Fruit fly (Drosophila melanogaster) whole organism, wandering third instar larva: ENCODE data around the gene PpD3.

Experiments used
- Abd-B ChIP-seq: fragments of >200 bp; optimal IDR thresholded peaks from 2 replicates; lab custom pipeline; 2017; ENCODE audit warnings: missing biosample characterization, missing genetic modification characterization
- CG32264 ChIP-seq: fragments of 200-800 bp; sonication (Bioruptor generic); optimal IDR thresholded peaks from 2 replicates; lab custom pipeline; 2016; ENCODE audit warnings: missing biosample characterization, missing genetic modification characterization
- CG9705 ChIP-seq: fragments of 200-800 bp; sonication (Bioruptor generic); optimal IDR thresholded peaks from 2 replicates; lab custom pipeline; 2018; ENCODE audit warnings: missing biosample characterization, mild to moderate bottlenecking, missing genetic modification characterization
- Dfd ChIP-seq: fragments of >200 bp; optimal IDR thresholded peaks from 2 replicates; lab custom pipeline; 2017; ENCODE audit warnings: missing biosample characterization, missing genetic modification characterization
- Dif ChIP-seq: fragments of 200-275, 200-300 bp; sonication (Bioruptor generic); optimal IDR thresholded peaks from 2 replicates; lab custom pipeline; 2018; ENCODE audit warnings: missing biosample characterization, missing genetic modification characterization; ENCODE audit not compliant: partially characterized antibody
- GATAd ChIP-seq: sonication (Bioruptor generic); optimal IDR thresholded peaks from 2 replicates; lab custom pipeline; 2016; ENCODE audit warnings: missing biosample characterization, missing genetic modification characterization
- HLH106 ChIP-seq: fragments of 200-800 bp; optimal IDR thresholded peaks from 3 replicates; lab custom pipeline; 2019; ENCODE audit warnings: missing biosample characterization, mild to moderate bottlenecking, missing genetic modification characterization, moderate library complexity
- Hnf4 ChIP-seq: fragments of 200-800 bp; sonication (Bioruptor generic); optimal IDR thresholded peaks from 2 replicates; lab custom pipeline; 2016; ENCODE audit warnings: missing biosample characterization, mild to moderate bottlenecking, missing genetic modification characterization
- Hr83 ChIP-seq: fragments of 200-300 bp; sonication (Bioruptor generic); optimal IDR thresholded peaks from 2 replicates; lab custom pipeline; 2016; ENCODE audit warnings: missing biosample characterization, mild to moderate bottlenecking, missing genetic modification characterization, moderate library complexity; ENCODE audit not compliant: poor library complexity, severe bottlenecking
- Jra ChIP-seq: sonication (Bioruptor generic); optimal IDR thresholded peaks from 2 replicates; lab custom pipeline; 2016; ENCODE audit warnings: missing biosample characterization, missing genetic modification characterization
- Mio ChIP-seq: sonication (Bioruptor generic); optimal IDR thresholded peaks from 2 replicates; lab custom pipeline; 2016; ENCODE audit warnings: missing biosample characterization, missing genetic modification characterization
- Myc ChIP-seq: fragments of >200 bp; optimal IDR thresholded peaks from 2 replicates; lab custom pipeline; 2017
- N ChIP-seq: fragments of >200 bp; optimal IDR thresholded peaks from 2 replicates; lab custom pipeline; 2018; ENCODE audit warnings: missing biosample characterization, missing external identifiers, missing genetic modification characterization
- OdsH ChIP-seq: fragments of 200-800 bp; sonication (Bioruptor generic); optimal IDR thresholded peaks from 2 replicates; lab custom pipeline; 2016; ENCODE audit warnings: missing biosample characterization, mild to moderate bottlenecking, missing genetic modification characterization
- Rel ChIP-seq, 2 experiments: fragments of 200-800 bp; sonication (Bioruptor generic) in 1 of 2; optimal IDR thresholded peaks; 2 replicates in 1 of 2; 3 replicates in 1 of 2; lab custom pipeline; 2016 to 2019; ENCODE audit warnings: mild to moderate bottlenecking in 2 of 2, missing biosample characterization in 2 of 2, missing genetic modification characterization in 2 of 2, moderate library complexity in 1 of 2
- Vsx2 ChIP-seq: fragments of 200-300, 225-300 bp; sonication (Bioruptor generic); optimal IDR thresholded peaks from 2 replicates; lab custom pipeline; 2018; ENCODE audit warnings: missing biosample characterization, missing genetic modification characterization; ENCODE audit not compliant: partially characterized antibody
- br ChIP-seq: fragments of 200-800 bp; sonication (Bioruptor generic); optimal IDR thresholded peaks from 2 replicates; lab custom pipeline; 2016; ENCODE audit warnings: missing biosample characterization, missing genetic modification characterization
- ey ChIP-seq: fragments of 200-800 bp; sonication (Bioruptor generic); optimal IDR thresholded peaks from 2 replicates; lab custom pipeline; 2016; ENCODE audit warnings: missing biosample characterization, missing genetic modification characterization
- foxo ChIP-seq, 2 experiments: fragments of 200-800 bp; sonication (Bioruptor generic); optimal IDR thresholded peaks; 2 replicates in 1 of 2; 3 replicates in 1 of 2; lab custom pipeline; 2016 to 2017; ENCODE audit warnings: missing biosample characterization in 2 of 2, missing genetic modification characterization in 2 of 2
- h ChIP-seq: fragments of 200-800 bp; sonication (Bioruptor generic); optimal IDR thresholded peaks from 3 replicates; lab custom pipeline; 2016; ENCODE audit warnings: missing biosample characterization, mild to moderate bottlenecking, missing genetic modification characterization
- rgr ChIP-seq: fragments of 200-800 bp; sonication (Bioruptor generic); optimal IDR thresholded peaks from 3 replicates; lab custom pipeline; 2016; ENCODE audit warnings: missing biosample characterization, mild to moderate bottlenecking, missing genetic modification characterization
- sage ChIP-seq: fragments of 200-800 bp; sonication (Bioruptor generic); optimal IDR thresholded peaks from 2 replicates; lab custom pipeline; 2016; ENCODE audit warnings: missing biosample characterization, mild to moderate bottlenecking, missing genetic modification characterization
- sv ChIP-seq: fragments of 200-800 bp; sonication (Bioruptor generic); optimal IDR thresholded peaks from 3 replicates; lab custom pipeline; 2016; ENCODE audit warnings: missing biosample characterization, missing genetic modification characterization
- tai ChIP-seq: sonication (Bioruptor generic); optimal IDR thresholded peaks from 2 replicates; lab custom pipeline; 2016; ENCODE audit warnings: missing biosample characterization, missing genetic modification characterization
- usp ChIP-seq: fragments of >200 bp; optimal IDR thresholded peaks from 2 replicates; lab custom pipeline; 2017; ENCODE audit warnings: missing biosample characterization, missing genetic modification characterization
- woc ChIP-seq: sonication (Bioruptor generic); optimal IDR thresholded peaks from 2 replicates; lab custom pipeline; 2016; ENCODE audit warnings: missing biosample characterization, mild to moderate bottlenecking, missing genetic modification characterization

PpD3 gene

dm6 chr3R:9705008-9705628 is 42.6 kb upstream of the PpD3 start, which contains the start of gene Unc-115a (continued):
- TF ChIP-seq Hnf4 (GFP tag; lab: Kevin White, UChicago): no peak

dm6 chr3R:9710228-9710627 is 37.4 kb upstream of the PpD3 start:
- TF ChIP-seq ey (GFP tag; lab: Kevin White, UChicago) (no peak), woc (GFP tag; lab: Kevin White, UChicago) (no peak), tai (no peak), Dif (GFP tag; lab: Kevin White, UChicago) (no peak), rgr (no peak), sage (no peak), CG32264 (GFP tag; lab: Kevin White, UChicago) (no peak), HLH106 (tag; lab: Kevin White, UChicago) (no peak), usp (GFP tag; lab: Kevin White, UChicago) (no peak), Myc (lab: Kevin White, UChicago) (no peak), Jra (GFP tag; lab: Kevin White, UChicago) (no peak), Vsx2 (GFP tag; lab: Kevin White, UChicago) (no peak), br (GFP tag; lab: Kevin White, UChicago) (no peak), Rel (GFP tag; optimal IDR thresholded peaks at IDR 0.05; lab: Kevin White, UChicago) (no peak), Rel (tag; optimal IDR thresholded peaks at IDR 0.05; lab: Kevin White, UChicago) (no peak), Dfd (GFP tag; lab: Kevin White, UChicago) (no peak)

dm6 chr3R:9710886-9711285 is 36.8 kb upstream of the PpD3 start, which contains the start of the genes trbd and dmt:
TSS of gene trbd (minus strand) at chr3R:9711037.
TSS of gene dmt (plus strand) at chr3R:9711142.
- TF ChIP-seq h (GFP tag; lab: Kevin White, UChicago) (no peak), Rel (GFP tag; optimal IDR thresholded peaks at IDR 0.05; lab: Kevin White, UChicago) (no peak), Rel (tag; optimal IDR thresholded peaks at IDR 0.05; lab: Kevin White, UChicago) (peak; percentile 93), tai (no peak), CG32264 (GFP tag; lab: Kevin White, UChicago) (no peak), Hr83 (GFP tag; lab: Kevin White, UChicago) (peak; percentile 71), Abd-B (no peak), Vsx2 (GFP tag; lab: Kevin White, UChicago) (peak; percentile 100), sv (peak; percentile 37), ey (GFP tag; lab: Kevin White, UChicago) (no peak), CG9705 (GFP tag; lab: Kevin White, UChicago) (peak; percentile 33), br (GFP tag; lab: Kevin White, UChicago) (no peak), GATAd (GFP tag; lab: Kevin White, UChicago) (no peak), OdsH (peak; percentile 50)

DNA sequence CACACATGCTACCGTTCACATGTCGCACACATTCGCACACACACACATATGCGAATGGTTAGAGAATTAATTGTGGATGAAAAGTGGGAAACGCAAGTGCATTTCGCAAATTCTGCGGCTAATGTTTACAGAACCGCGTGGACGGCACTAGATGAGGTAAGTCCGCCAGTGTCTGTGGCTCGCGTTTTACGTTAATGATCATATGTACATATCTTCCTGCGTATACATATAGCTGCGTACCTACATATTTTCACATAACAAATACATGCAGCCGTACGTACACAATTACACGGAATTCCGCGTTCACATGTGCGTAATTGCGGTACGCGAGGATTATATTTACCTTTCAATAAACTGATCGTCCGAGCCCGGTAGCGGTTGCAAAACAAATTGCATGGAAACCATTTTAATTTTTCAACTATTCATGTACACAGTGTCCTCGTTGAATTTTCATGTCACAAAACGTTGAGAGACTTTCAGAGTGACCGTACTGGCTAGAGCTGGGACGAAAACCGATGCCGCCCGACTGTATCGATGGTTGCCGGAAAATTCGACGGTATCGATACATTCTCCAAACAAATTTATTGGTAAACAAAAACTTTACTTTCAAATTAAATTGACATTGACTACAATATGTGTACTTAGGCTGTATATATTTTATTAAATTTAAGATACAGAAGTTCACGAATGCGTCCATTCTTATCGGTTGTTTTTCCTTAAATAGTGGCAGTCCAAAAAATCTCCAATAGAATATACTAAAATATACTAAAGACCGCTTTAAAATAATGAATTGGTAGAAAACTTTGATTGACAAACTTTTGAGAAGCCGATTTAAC is 22.3 kb upstream of the PpD3 start, which contains the start of gene hyd:
Gene hyd (minus strand): TSS at position 495 of the 836 bp plus-strand sequence.
- no peak for TF ChIP-seq Rel (GFP tag; optimal IDR thresholded peaks at IDR 0.05; lab: Kevin White, UChicago)
- no peak for TF ChIP-seq Rel (tag; optimal IDR thresholded peaks at IDR 0.05; lab: Kevin White, UChicago)
- no peak for TF ChIP-seq foxo (GFP tag; optimal IDR thresholded peaks at IDR 0.05; lab: Kevin White, UChicago)
- TF ChIP-seq N (GFP tag; lab: Kevin White, UChicago): peak; percentile 78

DNA sequence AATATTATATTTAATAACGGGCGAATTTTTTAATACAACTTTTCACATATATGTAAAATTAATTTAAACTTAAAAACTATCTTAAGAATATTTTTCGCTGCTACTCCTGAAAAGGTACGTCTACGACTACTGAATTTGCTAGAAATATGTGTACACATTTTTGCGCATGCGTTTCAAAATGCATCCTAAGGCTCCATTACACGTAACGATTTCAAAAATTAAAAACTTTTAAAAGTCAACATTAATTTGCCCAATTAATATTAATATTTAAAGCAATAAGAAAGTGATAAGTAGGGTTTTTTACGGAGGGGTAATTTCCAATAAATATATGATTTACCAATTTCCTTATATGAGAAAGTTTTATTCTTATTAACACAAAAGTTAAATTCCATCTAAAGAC is 16.9 kb upstream of the PpD3 start, which contains the start of gene FoxP:
Gene FoxP (minus strand): TSS at position 89 of the 400 bp plus-strand sequence.
- TF ChIP-seq Hr83 (GFP tag; lab: Kevin White, UChicago) (no peak), Dif (GFP tag; lab: Kevin White, UChicago) (peak; percentile 59), Vsx2 (GFP tag; lab: Kevin White, UChicago) (peak; percentile 94)

dm6 chr3R:9733150-9733549 is 14.5 kb upstream of the PpD3 start, which contains the start of gene alphaTub85E:
TSS of gene alphaTub85E (minus strand) at chr3R:9733250.
- no peak for TF ChIP-seq Mio (GFP tag; lab: Kevin White, UChicago)
- no peak for TF ChIP-seq Myc (lab: Kevin White, UChicago)
- TF ChIP-seq woc (GFP tag; lab: Kevin White, UChicago): no peak
